Fruit fly (Drosophila melanogaster) whole organism, embryonic: ENCODE measurements around the gene isoQC.

Source experiments
- ATbp ChIP-seq: fragments of 200-800 bp; sonication (Bioruptor generic); optimal IDR thresholded peaks from 2 replicates; lab custom pipeline; 2017; ENCODE audit warnings: missing biosample characterization, mild to moderate bottlenecking, missing genetic modification characterization, missing genetic modification reagents
- Atf6 ChIP-seq: fragments of 200-800 bp; sonication (Bioruptor generic); IDR thresholded peaks from 2 replicates; pipeline ENCODE4 v1.3.6; 2022; ENCODE audit warnings: missing biosample characterization, missing genetic modification characterization
- C15 ChIP-seq: fragments of 200-800 bp; sonication (Bioruptor generic); IDR thresholded peaks from 3 replicates; pipeline ENCODE4 v1.3.6; 2022; ENCODE audit warnings: missing biosample characterization, missing genetic modification characterization
- CG10209 ChIP-seq: fragments of 200-800 bp; sonication (Bioruptor generic); optimal IDR thresholded peaks from 3 replicates; lab custom pipeline; 2017; ENCODE audit warnings: missing biosample characterization, mild to moderate bottlenecking, missing genetic modification characterization, missing genetic modification reagents
- CG10321 ChIP-seq: fragments of 200-800 bp; sonication (Bioruptor generic); IDR thresholded peaks from 2 replicates; pipeline ENCODE4 v1.3.6; 2022; ENCODE audit warnings: missing biosample characterization, missing genetic modification characterization
- CG11398 ChIP-seq: fragments of 200-800 bp; sonication (Bioruptor generic); optimal IDR thresholded peaks from 2 replicates; lab custom pipeline; 2016; ENCODE audit warnings: missing biosample characterization, missing genetic modification characterization
- CG11695 ChIP-seq: fragments of 200-800 bp; sonication (Bioruptor generic); IDR thresholded peaks from 3 replicates; pipeline ENCODE4 v1.3.6; 2022; ENCODE audit warnings: missing biosample characterization, missing genetic modification characterization
- CG1233 ChIP-seq: fragments of 200-800 bp; sonication (Bioruptor generic); optimal IDR thresholded peaks from 4 replicates; lab custom pipeline; 2018; ENCODE audit warnings: missing biosample characterization, mild to moderate bottlenecking, missing genetic modification characterization
- CG12769 ChIP-seq: fragments of 200-800 bp; sonication (Bioruptor generic); optimal IDR thresholded peaks from 2 replicates; lab custom pipeline; 2019; ENCODE audit warnings: missing biosample characterization, mild to moderate bottlenecking, missing genetic modification characterization, moderate library complexity
- CG13775 ChIP-seq: fragments of 200-800 bp; sonication (Bioruptor generic); optimal IDR thresholded peaks from 3 replicates; lab custom pipeline; 2017; ENCODE audit warnings: missing biosample characterization, mild to moderate bottlenecking, missing genetic modification characterization
- CG16815 ChIP-seq: fragments of 200-800 bp; sonication (Bioruptor generic); optimal IDR thresholded peaks from 3 replicates; lab custom pipeline; 2017; ENCODE audit warnings: missing biosample characterization, mild to moderate bottlenecking, missing genetic modification characterization
- CG2129 ChIP-seq: fragments of 200-800 bp; sonication (Bioruptor generic); IDR thresholded peaks from 2 replicates; pipeline ENCODE4 v1.3.6; 2022; ENCODE audit warnings: missing biosample characterization, missing genetic modification characterization; ENCODE audit not compliant: partially characterized antibody
- CG2202 ChIP-seq: fragments of 200-800 bp; sonication (Bioruptor generic); optimal IDR thresholded peaks from 2 replicates; lab custom pipeline; 2018; ENCODE audit warnings: missing biosample characterization, mild to moderate bottlenecking, missing genetic modification characterization
- CG32532 ChIP-seq: fragments of 200-800 bp; sonication (Bioruptor generic); IDR thresholded peaks from 2 replicates; pipeline ENCODE4 v1.3.6; 2022; ENCODE audit warnings: missing biosample characterization, missing genetic modification characterization
- CG33213 ChIP-seq: fragments of 200-800 bp; sonication (Bioruptor generic); optimal IDR thresholded peaks from 3 replicates; lab custom pipeline; 2016; ENCODE audit warnings: missing biosample characterization, missing genetic modification characterization
- CG3407 ChIP-seq: fragments of 200-800 bp; sonication (Bioruptor generic); optimal IDR thresholded peaks from 2 replicates; lab custom pipeline; 2018; ENCODE audit warnings: missing biosample characterization, mild to moderate bottlenecking, missing genetic modification characterization
- CG34422 ChIP-seq: fragments of 200-800 bp; sonication (Bioruptor generic); IDR thresholded peaks from 3 replicates; pipeline ENCODE4 v1.3.6; 2022; ENCODE audit warnings: missing biosample characterization, missing genetic modification characterization
- CG3726 ChIP-seq: fragments of 200-800 bp; sonication (Bioruptor generic); IDR thresholded peaks from 3 replicates; pipeline ENCODE4, ENCODE4 v1.3.6; 2022; ENCODE audit warnings: missing biosample characterization, missing genetic modification characterization
- CG42726 ChIP-seq: fragments of 200-800 bp; sonication (Bioruptor generic); IDR thresholded peaks from 2 replicates; pipeline ENCODE4 v1.3.6; 2022; ENCODE audit warnings: missing biosample characterization, missing genetic modification characterization; ENCODE audit not compliant: partially characterized antibody
- CG7987 ChIP-seq: fragments of 200-800 bp; sonication (Bioruptor generic); optimal IDR thresholded peaks from 2 replicates; lab custom pipeline; 2018; ENCODE audit warnings: missing biosample characterization, mild to moderate bottlenecking, missing genetic modification characterization, moderate library complexity
- CG8281 ChIP-seq: fragments of 200-800 bp; sonication (Bioruptor generic); optimal IDR thresholded peaks from 2 replicates; lab custom pipeline; 2018; ENCODE audit warnings: missing biosample characterization, mild to moderate bottlenecking, missing genetic modification characterization, moderate library complexity
- CG9727 ChIP-seq: fragments of 200-800 bp; sonication (Bioruptor generic); optimal IDR thresholded peaks from 3 replicates; lab custom pipeline; 2017; ENCODE audit warnings: missing biosample characterization, mild to moderate bottlenecking, missing genetic modification characterization
- D19B ChIP-seq: fragments of 200-800 bp; sonication (Bioruptor generic); optimal IDR thresholded peaks from 2 replicates; lab custom pipeline; 2017; ENCODE audit warnings: missing biosample characterization, mild to moderate bottlenecking, missing genetic modification characterization
- Dad ChIP-seq: fragments of 200-800 bp; sonication (Bioruptor generic); optimal IDR thresholded peaks from 3 replicates; lab custom pipeline; 2016; ENCODE audit warnings: missing biosample characterization, missing genetic modification characterization
- Dip2 ChIP-seq: fragments of 200-800 bp; sonication (Bioruptor generic); IDR thresholded peaks from 2 replicates; pipeline ENCODE4 v1.3.6; 2022; ENCODE audit warnings: missing biosample characterization, missing genetic modification characterization
- E2f2 ChIP-seq: fragments of 200-800 bp; sonication (Bioruptor generic); IDR thresholded peaks from 2 replicates; pipeline ENCODE4 v1.3.6; 2022; ENCODE audit warnings: missing biosample characterization, missing genetic modification characterization
- Kr ChIP-seq: fragments of 200-800 bp; sonication (Bioruptor generic); optimal IDR thresholded peaks from 2 replicates; lab custom pipeline; 2017; ENCODE audit warnings: missing biosample characterization, mild to moderate bottlenecking, missing genetic modification characterization
- NfI ChIP-seq: fragments of 200-800 bp; sonication (Bioruptor generic); optimal IDR thresholded peaks from 3 replicates; lab custom pipeline; 2018; ENCODE audit warnings: missing biosample characterization, mild to moderate bottlenecking, missing genetic modification characterization, moderate library complexity
- Ssrp ChIP-seq: fragments of 200-800 bp; sonication (Bioruptor generic); optimal IDR thresholded peaks from 2 replicates; lab custom pipeline; 2018; ENCODE audit warnings: missing biosample characterization, mild to moderate bottlenecking, missing genetic modification characterization, moderate library complexity
- ci ChIP-seq: fragments of 200-800 bp; sonication (Bioruptor generic); IDR thresholded peaks from 3 replicates; pipeline ENCODE4 v1.3.6; 2022; ENCODE audit warnings: missing biosample characterization, missing genetic modification characterization
- croc ChIP-seq: fragments of 200-800 bp; sonication (Bioruptor generic); conservative IDR thresholded peaks from 3 replicates; pipeline ENCODE4 v1.3.6; 2022; ENCODE audit warnings: missing biosample characterization, missing genetic modification characterization
- dmrt99B ChIP-seq: fragments of 200-800 bp; sonication (Bioruptor generic); optimal IDR thresholded peaks from 2 replicates; lab custom pipeline; 2018; ENCODE audit warnings: missing biosample characterization, mild to moderate bottlenecking, missing genetic modification characterization, moderate library complexity
- dysf ChIP-seq: fragments of 200-800 bp; sonication (Bioruptor generic); IDR thresholded peaks from 3 replicates; pipeline ENCODE4 v1.3.6; 2022; ENCODE audit warnings: missing biosample characterization, missing genetic modification characterization
- eyg ChIP-seq: fragments of 200-800 bp; sonication (Bioruptor generic); optimal IDR thresholded peaks from 3 replicates; lab custom pipeline; 2016; ENCODE audit warnings: missing biosample characterization, missing genetic modification characterization
- gsb-n ChIP-seq: fragments of 200-800 bp; sonication (Bioruptor generic); optimal IDR thresholded peaks from 3 replicates; lab custom pipeline; 2018; ENCODE audit warnings: missing biosample characterization, mild to moderate bottlenecking, missing genetic modification characterization
- hb ChIP-seq: fragments of 200-800 bp; sonication (Bioruptor generic); IDR thresholded peaks from 3 replicates; pipeline ENCODE4 v1.3.6; 2022; ENCODE audit warnings: missing biosample characterization, missing genetic modification characterization; ENCODE audit not compliant: partially characterized antibody
- hkb ChIP-seq, 2 experiments: fragments of 200-800 bp in 1 of 2; fragments of >200 bp in 1 of 2; sonication (Bioruptor generic) in 1 of 2; IDR thresholded peaks in 1 of 2; optimal IDR thresholded peaks in 1 of 2; 2 replicates each; pipeline versions ENCODE4 v1.3.6 to Lab custom; 2017 to 2022; ENCODE audit warnings: missing biosample characterization in 1 of 2, missing genetic modification characterization in 1 of 2
- ind ChIP-seq: fragments of 200-800 bp; sonication (Bioruptor generic); optimal IDR thresholded peaks from 3 replicates; lab custom pipeline; 2016; ENCODE audit warnings: missing biosample characterization, missing genetic modification characterization
- inv ChIP-seq: fragments of 200-800 bp; sonication (Bioruptor generic); IDR thresholded peaks from 2 replicates; pipeline ENCODE4 v1.3.6; 2022; ENCODE audit warnings: missing biosample characterization, missing genetic modification characterization; ENCODE audit not compliant: partially characterized antibody
- lab ChIP-seq: fragments of 200-800 bp; sonication (Bioruptor generic); optimal IDR thresholded peaks from 3 replicates; lab custom pipeline; 2017; ENCODE audit warnings: missing biosample characterization, missing genetic modification characterization, mild to moderate bottlenecking, moderate library complexity, missing genetic modification reagents
- lilli ChIP-seq: fragments of 200-800 bp; sonication (Bioruptor generic); optimal IDR thresholded peaks from 3 replicates; lab custom pipeline; 2016; ENCODE audit warnings: missing biosample characterization, missing genetic modification characterization
- nom ChIP-seq: fragments of 200-800 bp; sonication (Bioruptor generic); optimal IDR thresholded peaks from 2 replicates; lab custom pipeline; 2017; ENCODE audit warnings: missing biosample characterization, missing genetic modification characterization, mild to moderate bottlenecking, moderate library complexity, missing genetic modification reagents
- phol ChIP-seq: fragments of 200-800 bp; sonication (Bioruptor generic); optimal IDR thresholded peaks from 3 replicates; lab custom pipeline; 2018; ENCODE audit warnings: missing biosample characterization, mild to moderate bottlenecking, missing genetic modification characterization, moderate library complexity
- scrt ChIP-seq: fragments of 200-800 bp; sonication (Bioruptor generic); optimal IDR thresholded peaks from 2 replicates; lab custom pipeline; 2018; ENCODE audit warnings: missing biosample characterization, mild to moderate bottlenecking, missing genetic modification characterization, moderate library complexity
- stc ChIP-seq: fragments of 200-800 bp; sonication (Bioruptor generic); IDR thresholded peaks from 2 replicates; pipeline ENCODE4 v1.3.6; 2022; ENCODE audit warnings: missing biosample characterization, missing genetic modification characterization
- tna ChIP-seq: fragments of 200-800 bp; sonication (Bioruptor generic); IDR thresholded peaks from 2 replicates; pipeline ENCODE4 v1.3.6; 2022; ENCODE audit warnings: missing biosample characterization, missing genetic modification characterization; ENCODE audit not compliant: partially characterized antibody
- wdn ChIP-seq: fragments of 200-800 bp; sonication (Bioruptor generic); IDR thresholded peaks from 2 replicates; pipeline ENCODE4 v1.3.6; 2022; ENCODE audit warnings: missing biosample characterization, missing genetic modification characterization
- wor ChIP-seq: fragments of 200-800 bp; sonication (Bioruptor generic); IDR thresholded peaks from 2 replicates; pipeline ENCODE4 v1.3.6; 2022; ENCODE audit warnings: missing biosample characterization, missing genetic modification characterization
- z ChIP-seq: fragments of 200-800 bp; sonication (Bioruptor generic); IDR thresholded peaks from 3 replicates; pipeline ENCODE4 v1.3.6; 2022; ENCODE audit warnings: missing biosample characterization, missing genetic modification characterization

Gene isoQC

DNA sequence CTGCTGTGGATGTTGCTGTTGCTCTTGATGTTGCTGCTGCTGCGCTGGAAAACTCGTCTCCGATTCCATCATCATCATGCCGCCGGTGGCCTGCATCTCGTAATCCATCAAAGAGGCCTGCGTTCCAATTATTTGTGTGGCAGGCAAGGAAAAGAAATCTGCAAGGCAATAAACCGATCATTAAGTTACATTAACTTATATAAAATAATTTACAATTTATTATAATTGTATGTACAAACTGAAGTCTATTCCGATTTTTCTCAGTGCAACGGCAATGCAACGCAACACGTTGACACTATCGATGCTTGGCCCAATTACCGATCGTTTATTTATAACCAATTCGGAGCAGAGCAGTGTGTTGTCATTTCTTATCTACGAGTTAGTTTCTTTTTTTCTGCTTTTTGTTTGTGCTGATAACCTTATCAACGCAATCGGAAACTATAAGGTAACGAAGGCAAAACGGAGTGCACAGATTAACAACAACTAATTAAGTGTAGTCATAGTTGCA is 3.2 kb upstream of the isoQC start (continued):
- TF ChIP-seq dysf (GFP tag; lab: Robert Waterston, UW): peak; percentile 74
- TF ChIP-seq dmrt99B (tag; lab: Kevin White, UChicago): peak; percentile 74
- TF ChIP-seq CG11398 (GFP tag; lab: Kevin White, UChicago): no peak
- peak; percentile 43 for TF ChIP-seq CG12769 (tag; lab: Kevin White, UChicago)
- TF ChIP-seq CG13775 (GFP tag; lab: Kevin White, UChicago): peak; percentile 34
- peak; percentile 62 for TF ChIP-seq ATbp (GFP tag; lab: Kevin White, UChicago)
- peak; percentile 63 for TF ChIP-seq phol (tag; lab: Kevin White, UChicago)
- no peak for TF ChIP-seq hb (GFP tag; lab: Robert Waterston, UW)
- TF ChIP-seq CG11695 (GFP tag; lab: Robert Waterston, UW): peak; percentile 66; the same call in 2 of the 3 replicates
- TF ChIP-seq lilli (GFP tag; lab: Kevin White, UChicago): peak; percentile 0
- TF ChIP-seq ci (GFP tag; lab: Robert Waterston, UW): peak; percentile 86
- no peak for TF ChIP-seq tna (GFP tag; lab: Robert Waterston, UW)
- TF ChIP-seq scrt: peak; percentile 13
- TF ChIP-seq CG10321 (GFP tag; lab: Robert Waterston, UW): 0 out of 2 replicates have a peak, but pooled peaks have one; percentile 19
- no peak for TF ChIP-seq CG16815 (GFP tag; lab: Kevin White, UChicago)
- TF ChIP-seq CG1233 (GFP tag; lab: Kevin White, UChicago): peak; percentile 19
- TF ChIP-seq E2f2 (GFP tag; lab: Robert Waterston, UW): peak; percentile 39; the same call in 1 of the 2 replicates
- peak; percentile 24 for TF ChIP-seq CG10209 (GFP tag; lab: Kevin White, UChicago)
- TF ChIP-seq C15: no peak
- TF ChIP-seq CG34422: peak; percentile 63; the same call in 2 of the 3 replicates
- TF ChIP-seq CG8281 (tag; lab: Kevin White, UChicago): peak; percentile 19
- TF ChIP-seq NfI (GFP tag; lab: Kevin White, UChicago): peak; percentile 46
- TF ChIP-seq Ssrp (tag; lab: Kevin White, UChicago): peak; percentile 19
- peak; percentile 76 for TF ChIP-seq lab (GFP tag; lab: Kevin White, UChicago)
- TF ChIP-seq inv (GFP tag; lab: Robert Waterston, UW): no peak
- TF ChIP-seq nom: no peak
- TF ChIP-seq Dip2 (GFP tag; lab: Robert Waterston, UW): no peak
- TF ChIP-seq CG32532 (GFP tag; lab: Robert Waterston, UW): peak; percentile 27; the same call in 1 of the 2 replicates
- TF ChIP-seq CG9727: peak; percentile 24
- TF ChIP-seq croc: peak; percentile 13; the same call in 1 of the 3 replicates
- TF ChIP-seq Atf6 (GFP tag; lab: Robert Waterston, UW): peak; percentile 69
- no peak for TF ChIP-seq CG33213
- TF ChIP-seq stc (GFP tag; lab: Robert Waterston, UW): peak; percentile 60
- TF ChIP-seq CG3726 (GFP tag; lab: Robert Waterston, UW): 0 out of 3 replicates have a peak, but pooled peaks have one; percentile 35
- no peak for TF ChIP-seq eyg
- TF ChIP-seq CG42726 (GFP tag; lab: Robert Waterston, UW): no peak
- TF ChIP-seq hkb (optimal IDR thresholded peaks at IDR 0.05; lab: Kevin White, UChicago): no peak
- TF ChIP-seq hkb (GFP tag; IDR thresholded peaks at IDR 0.05; lab: Robert Waterston, UW): peak; percentile 84
- no peak for TF ChIP-seq wdn (GFP tag; lab: Robert Waterston, UW)
- peak; percentile 32 for TF ChIP-seq ind (GFP tag; lab: Kevin White, UChicago)
- peak; percentile 21 for TF ChIP-seq CG3407
- TF ChIP-seq CG2129 (GFP tag; lab: Robert Waterston, UW): no peak
- peak; percentile 30 for TF ChIP-seq wor (GFP tag; lab: Robert Waterston, UW)
- peak; percentile 5 for TF ChIP-seq CG7987 (GFP tag; lab: Kevin White, UChicago)
- peak; percentile 42 for TF ChIP-seq gsb-n
- TF ChIP-seq CG2202 (tag; lab: Kevin White, UChicago): no peak
- TF ChIP-seq Dad (GFP tag; lab: Kevin White, UChicago): no peak
- no peak for TF ChIP-seq Kr (GFP tag; lab: Kevin White, UChicago)
- TF ChIP-seq D19B (GFP tag; lab: Kevin White, UChicago): peak; percentile 6
- TF ChIP-seq z (GFP tag; lab: Robert Waterston, UW): no peak
